Worm (Caenorhabditis elegans) whole organism, L1 larva: ENCODE measurements around the gene chc-1.

Experiments
- C04F5.9 ChIP-seq: sonication (generic microtip); optimal IDR thresholded peaks from 2 replicates; lab custom pipeline; 2016; ENCODE audit warnings: missing genetic modification characterization, missing compliant biosample characterization
- C16A3.4 ChIP-seq: fragments of 150-350 bp; optimal IDR thresholded peaks from 2 replicates; lab custom pipeline; 2014; ENCODE audit warnings: missing biosample characterization, missing genetic modification characterization
- C34B4.2 ChIP-seq: sonication (generic microtip); optimal IDR thresholded peaks from 2 replicates; lab custom pipeline; 2017; ENCODE audit warnings: mild to moderate bottlenecking, missing genetic modification characterization, missing compliant biosample characterization
- F16B12.6 ChIP-seq: fragments of 150-350 bp; optimal IDR thresholded peaks from 2 replicates; lab custom pipeline; 2014; ENCODE audit warnings: missing biosample characterization, missing genetic modification characterization
- aha-1 ChIP-seq: fragments of 150-350 bp; optimal IDR thresholded peaks from 2 replicates; lab custom pipeline; 2014; ENCODE audit warnings: missing biosample characterization, missing genetic modification characterization
- alr-1 ChIP-seq: fragments of 200-800 bp; sonication (Bioruptor generic); optimal IDR thresholded peaks from 2 replicates; lab custom pipeline; 2018; ENCODE audit warnings: borderline replicate concordance, mild to moderate bottlenecking, missing genetic modification characterization, missing compliant biosample characterization
- blmp-1 ChIP-seq: fragments of 150-350 bp; optimal IDR thresholded peaks from 2 replicates; lab custom pipeline; 2014; ENCODE audit warnings: missing biosample characterization, missing genetic modification characterization
- ceh-63 ChIP-seq: fragments of 200-800 bp; sonication (Bioruptor generic); optimal IDR thresholded peaks from 2 replicates; lab custom pipeline; 2018; ENCODE audit warnings: mild to moderate bottlenecking, missing genetic modification characterization, missing compliant biosample characterization
- dpl-1 ChIP-seq, 3 experiments: fragments of 150-350 bp in 2 of 3; sonication (generic microtip) in 1 of 3; optimal IDR thresholded peaks; 2 replicates each; lab custom pipeline; 2014 to 2017; ENCODE audit warnings: missing biosample characterization in 3 of 3, missing genetic modification characterization in 3 of 3, missing genetic modification reagents in 3 of 3
- dsc-1 ChIP-seq: sonication (generic microtip); optimal IDR thresholded peaks from 2 replicates; lab custom pipeline; 2016; ENCODE audit warnings: mild to moderate bottlenecking, missing genetic modification characterization, missing compliant biosample characterization
- efl-1 ChIP-seq, 4 experiments: fragments of 150-350 bp; optimal IDR thresholded peaks in 3 of 4; peaks in 1 of 4; 1 replicate in 1 of 4; 2 replicates in 3 of 4; lab custom pipeline; 2014; ENCODE audit warnings: missing biosample characterization in 2 of 4, missing genetic modification characterization in 2 of 4, missing genetic modification reagents in 2 of 4
- efl-3 ChIP-seq: fragments of 200-800 bp; sonication (Bioruptor generic); optimal IDR thresholded peaks from 2 replicates; lab custom pipeline; 2018; ENCODE audit warnings: mild to moderate bottlenecking, missing genetic modification characterization, missing compliant biosample characterization
- egl-13 ChIP-seq: sonication (generic microtip); optimal IDR thresholded peaks from 2 replicates; lab custom pipeline; 2016; ENCODE audit warnings: missing genotype, missing genetic modification reagents, missing genetic modification characterization, missing compliant biosample characterization
- elt-3 ChIP-seq, 6 experiments: fragments of 150-350 bp in 1 of 6; sonication (generic microtip); optimal IDR thresholded peaks; 2 replicates each; lab custom pipeline; 2017 to 2018; ENCODE audit warnings: missing biosample characterization in 6 of 6, missing genetic modification characterization in 6 of 6, inconsistent platforms in 1 of 6
- ets-5 ChIP-seq: fragments of 200-800 bp; sonication (Bioruptor generic); IDR thresholded peaks from 2 replicates; pipeline ENCODE4 v1.3.6; 2022; ENCODE audit warnings: missing genetic modification characterization, missing compliant biosample characterization
- fkh-10 ChIP-seq: sonication (generic microtip); optimal IDR thresholded peaks from 2 replicates; lab custom pipeline; 2017; ENCODE audit warnings: missing biosample characterization, missing genetic modification reagents, missing genetic modification characterization
- fkh-8 ChIP-seq: sonication (generic microtip); optimal IDR thresholded peaks from 2 replicates; lab custom pipeline; 2016; ENCODE audit warnings: mild to moderate bottlenecking, missing genetic modification characterization, missing compliant biosample characterization
- fos-1 ChIP-seq: fragments of 150-350 bp; optimal IDR thresholded peaks from 2 replicates; lab custom pipeline; 2014; ENCODE audit warnings: missing biosample characterization, missing genetic modification characterization
- hlh-17 ChIP-seq: fragments of 200-800 bp; sonication (Bioruptor generic); optimal IDR thresholded peaks from 2 replicates; lab custom pipeline; 2018; ENCODE audit warnings: missing genetic modification characterization, mild to moderate bottlenecking, missing compliant biosample characterization, moderate library complexity, borderline replicate concordance
- hlh-4 ChIP-seq: sonication (generic microtip); optimal IDR thresholded peaks from 2 replicates; lab custom pipeline; 2016; ENCODE audit warnings: mild to moderate bottlenecking, missing genetic modification characterization, missing compliant biosample characterization
- irx-1 ChIP-seq: sonication (generic microtip); optimal IDR thresholded peaks from 2 replicates; lab custom pipeline; 2016; ENCODE audit warnings: missing genetic modification characterization, missing compliant biosample characterization
- jun-1 ChIP-seq: fragments of 150-350 bp; optimal IDR thresholded peaks from 2 replicates; lab custom pipeline; 2014; ENCODE audit warnings: missing biosample characterization, missing genetic modification reagents, missing genetic modification characterization
- lir-3 ChIP-seq: sonication (generic microtip); optimal IDR thresholded peaks from 2 replicates; lab custom pipeline; 2016; ENCODE audit warnings: mild to moderate bottlenecking, missing genetic modification characterization, moderate library complexity, missing compliant biosample characterization; ENCODE audit not compliant: poor library complexity
- lsy-2 ChIP-seq, 2 experiments: fragments of 150-350 bp; optimal IDR thresholded peaks; 2 replicates each; lab custom pipeline; 2014; ENCODE audit warnings: missing biosample characterization in 2 of 2, missing genetic modification characterization in 2 of 2
- mdl-1 ChIP-seq, 2 experiments: fragments of 150-350 bp; optimal IDR thresholded peaks; 2 replicates each; lab custom pipeline; 2014 to 2017; ENCODE audit warnings: missing biosample characterization in 2 of 2, missing genetic modification characterization in 2 of 2, inconsistent platforms in 1 of 2
- mep-1 ChIP-seq: fragments of 150-350 bp; optimal IDR thresholded peaks from 2 replicates; lab custom pipeline; 2014; ENCODE audit warnings: missing biosample characterization, missing genetic modification characterization
- nhr-11 ChIP-seq: fragments of 150-350 bp; optimal IDR thresholded peaks from 2 replicates; lab custom pipeline; 2014; ENCODE audit warnings: missing biosample characterization, missing genetic modification characterization
- nhr-20 ChIP-seq: sonication (generic microtip); optimal IDR thresholded peaks from 2 replicates; lab custom pipeline; 2016; ENCODE audit warnings: mild to moderate bottlenecking, missing genetic modification characterization, missing compliant biosample characterization
- nhr-47 ChIP-seq: sonication (generic microtip); optimal IDR thresholded peaks from 2 replicates; lab custom pipeline; 2016; ENCODE audit warnings: mild to moderate bottlenecking, missing genetic modification characterization, moderate library complexity, missing compliant biosample characterization
- nhr-71 ChIP-seq: sonication (generic microtip); optimal IDR thresholded peaks from 2 replicates; lab custom pipeline; 2016; ENCODE audit warnings: mild to moderate bottlenecking, missing genetic modification characterization, moderate library complexity, missing compliant biosample characterization
- nhr-77 ChIP-seq: fragments of 150-350 bp; optimal IDR thresholded peaks from 2 replicates; lab custom pipeline; 2014; ENCODE audit warnings: missing biosample characterization, missing genetic modification characterization
- nhr-85 ChIP-seq: sonication (generic microtip); peaks from one replicate; lab custom pipeline; 2016; ENCODE audit warnings: missing genetic modification characterization, inconsistent platforms, missing compliant biosample characterization
- nhr-90 ChIP-seq: sonication (generic microtip); optimal IDR thresholded peaks from 2 replicates; lab custom pipeline; 2016; ENCODE audit warnings: mild to moderate bottlenecking, missing genetic modification characterization, missing compliant biosample characterization; ENCODE audit not compliant: poor library complexity
- pax-3 ChIP-seq: fragments of 200-800 bp; sonication (Bioruptor generic); optimal IDR thresholded peaks from 2 replicates; lab custom pipeline; 2018; ENCODE audit warnings: mild to moderate bottlenecking, missing genetic modification characterization, moderate library complexity, missing compliant biosample characterization
- rnt-1 ChIP-seq: sonication (generic microtip); optimal IDR thresholded peaks from 2 replicates; lab custom pipeline; 2016; ENCODE audit warnings: mild to moderate bottlenecking, missing genetic modification characterization, moderate library complexity, missing compliant biosample characterization
- skn-1 ChIP-seq: fragments of 150-350 bp; optimal IDR thresholded peaks from 2 replicates; lab custom pipeline; 2014; ENCODE audit warnings: missing biosample characterization, missing genetic modification characterization
- snpc-4 ChIP-seq: fragments of 150-350 bp; optimal IDR thresholded peaks from 2 replicates; lab custom pipeline; 2014; ENCODE audit warnings: missing biosample characterization, missing genetic modification characterization
- snu-23 ChIP-seq: sonication (generic microtip); optimal IDR thresholded peaks from 2 replicates; lab custom pipeline; 2016; ENCODE audit warnings: missing genetic modification characterization, missing compliant biosample characterization
- sox-4 ChIP-seq: sonication (generic microtip); optimal IDR thresholded peaks from 2 replicates; lab custom pipeline; 2016; ENCODE audit warnings: missing genetic modification characterization, missing compliant biosample characterization
- sup-37 ChIP-seq: fragments of 200-800 bp; sonication (Bioruptor generic); optimal IDR thresholded peaks from 2 replicates; lab custom pipeline; 2018; ENCODE audit warnings: mild to moderate bottlenecking, missing genetic modification characterization, missing compliant biosample characterization
- swsn-7 ChIP-seq: sonication (generic microtip); optimal IDR thresholded peaks from 2 replicates; lab custom pipeline; 2016; ENCODE audit warnings: missing genetic modification characterization, missing compliant biosample characterization
- tbx-2 ChIP-seq: sonication (generic microtip); optimal IDR thresholded peaks from 2 replicates; lab custom pipeline; 2016; ENCODE audit warnings: missing genetic modification characterization, missing compliant biosample characterization
- unc-86 ChIP-seq: sonication (generic microtip); optimal IDR thresholded peaks from 2 replicates; lab custom pipeline; 2016; ENCODE audit warnings: missing genetic modification characterization, missing compliant biosample characterization
- unc-98 ChIP-seq: fragments of 200-800 bp; sonication (Bioruptor generic); IDR thresholded peaks from 2 replicates; pipeline ENCODE4 v1.3.6; 2022; ENCODE audit warnings: missing genetic modification characterization, missing compliant biosample characterization
- ztf-4 ChIP-seq: fragments of 150-350 bp; optimal IDR thresholded peaks from 2 replicates; lab custom pipeline; 2014; ENCODE audit warnings: missing biosample characterization, missing genetic modification characterization

chc-1 gene

DNA sequence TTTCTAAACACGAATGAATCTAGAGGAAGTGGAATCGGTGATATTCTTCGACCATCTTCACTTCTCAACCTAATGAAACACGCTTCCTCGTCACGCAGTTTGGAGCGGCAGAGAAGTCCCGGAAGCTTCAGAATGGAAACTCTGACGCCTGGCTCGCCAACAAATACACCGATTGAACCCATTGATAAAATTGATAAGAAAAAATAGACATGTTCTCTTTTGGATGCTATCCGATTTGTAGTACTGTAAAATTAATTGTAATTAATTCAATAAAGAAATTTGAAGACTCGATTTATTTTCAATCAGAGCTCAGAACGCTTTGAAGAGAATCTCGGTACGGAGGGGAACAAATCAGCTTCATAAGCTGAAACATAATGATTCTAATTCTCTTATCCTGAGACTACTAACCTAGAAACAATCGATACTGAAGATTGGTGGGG, 10.9 kb downstream of the chc-1 start (continued):
- TF ChIP-seq sox-4 (tag; lab: Kevin White, UChicago), result no peak
- peak; percentile 59 for TF ChIP-seq pax-3 (tag; lab: Kevin White, UChicago)
- TF ChIP-seq sup-37 (GFP tag; lab: Kevin White, UChicago), result peak; percentile 38

DNA sequence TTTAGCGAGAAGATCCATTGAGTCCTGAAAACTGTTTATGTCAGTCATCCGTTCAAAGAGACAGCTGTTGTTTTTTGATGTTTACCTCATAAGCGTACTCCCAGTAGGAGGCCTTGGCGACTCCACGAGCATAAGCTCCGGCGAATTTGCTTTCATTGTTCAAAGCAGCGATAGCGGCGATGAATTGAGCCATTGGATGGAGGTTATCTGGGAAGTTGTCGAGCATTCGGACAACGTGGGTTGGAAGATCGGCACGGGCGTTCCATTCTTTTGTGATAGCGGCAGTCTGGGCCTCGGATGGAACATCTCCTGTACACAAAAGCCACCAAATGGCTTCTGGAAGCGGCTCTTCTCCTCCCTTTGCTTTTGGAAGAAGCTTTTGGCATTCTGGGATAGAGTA, 12.3 kb downstream of the chc-1 start:
- TF ChIP-seq egl-13 (tag; lab: Kevin White, UChicago) (no peak), efl-1 (optimal IDR thresholded peaks at IDR 0.05; lab: Kevin White, UChicago) (no peak), efl-1 (GFP tag; optimal IDR thresholded peaks at IDR 0.05 in 1 of 2; lab: Kevin White, UChicago) (peak in 1 of 2 experiments; percentile 94)

DNA sequence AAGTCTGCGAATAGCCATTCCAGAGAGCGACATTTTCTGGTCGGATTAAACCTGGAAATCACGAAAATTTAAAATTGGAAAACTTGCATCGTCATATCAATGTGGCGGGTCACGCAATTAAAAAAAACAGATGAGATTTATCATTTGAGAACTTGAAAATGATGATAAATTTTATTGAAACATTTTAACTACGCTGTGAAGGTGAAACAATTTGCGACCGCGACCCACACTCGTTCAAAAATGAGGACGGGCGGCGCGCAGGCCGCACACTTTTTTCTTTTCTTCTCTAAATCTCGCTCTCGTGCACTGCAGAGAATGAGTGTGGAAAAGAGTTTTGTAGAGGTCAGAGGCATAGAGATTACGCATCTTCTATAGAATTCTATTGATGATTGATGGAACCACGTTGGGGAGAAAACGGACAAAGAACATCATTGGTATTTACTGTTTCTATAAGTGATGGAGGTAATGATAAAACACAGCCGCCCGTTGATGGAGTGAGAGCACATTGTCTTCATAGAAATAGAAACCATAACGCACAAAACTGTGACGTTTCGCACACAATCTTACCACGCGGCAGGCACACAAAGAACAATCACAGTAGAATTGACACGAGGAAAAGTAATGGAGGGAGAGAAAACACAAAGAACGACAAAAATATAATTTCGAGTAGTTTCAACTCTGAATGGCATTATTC, 13.1 kb downstream of the chc-1 start, which contains the start of gene cts-1:
cts-1 (minus strand) TSS at position 51 of the 694 bp plus-strand sequence.
- no peak for TF ChIP-seq sox-4 (tag; lab: Kevin White, UChicago)
- TF ChIP-seq nhr-77, result peak; percentile 86
- peak; percentile 79 for TF ChIP-seq fkh-8
- TF ChIP-seq nhr-90 (tag; lab: Kevin White, UChicago), result peak; percentile 79
- TF ChIP-seq pax-3 (tag; lab: Kevin White, UChicago), result peak; percentile 25
- TF ChIP-seq hlh-17 (GFP tag; lab: Kevin White, UChicago), result no peak
- TF ChIP-seq C04F5.9 (tag; lab: Kevin White, UChicago), result peak; percentile 23
- peak; percentile 87 for TF ChIP-seq blmp-1 (tag; lab: Kevin White, UChicago)
- no peak for TF ChIP-seq alr-1 (tag; lab: Kevin White, UChicago)
- TF ChIP-seq dsc-1 (tag; lab: Kevin White, UChicago), result peak; percentile 12
- no peak for TF ChIP-seq hlh-4 (tag; lab: Kevin White, UChicago)
- peak; percentile 23 for TF ChIP-seq fkh-10 (GFP tag; lab: Kevin White, UChicago)
- TF ChIP-seq C34B4.2 (tag; lab: Kevin White, UChicago), result peak; percentile 84
- peak; percentile 28 to 94 for TF ChIP-seq mdl-1 (tag; optimal IDR thresholded peaks at IDR 0.05; lab: Kevin White, UChicago)
- peak; percentile 21 for TF ChIP-seq aha-1 (tag; lab: Kevin White, UChicago)
- TF ChIP-seq ets-5 (GFP tag; lab: Robert Waterston, UW), result no peak
- no peak for TF ChIP-seq jun-1
- TF ChIP-seq unc-86 (tag; lab: Kevin White, UChicago), result no peak
- TF ChIP-seq ceh-63 (GFP tag; lab: Kevin White, UChicago), result no peak
- peak; percentile 72 to 73 for TF ChIP-seq efl-1 (optimal IDR thresholded peaks at IDR 0.05; lab: Kevin White, UChicago)
- TF ChIP-seq efl-1 (GFP tag; optimal IDR thresholded peaks at IDR 0.05 in 1 of 2; lab: Kevin White, UChicago), result peak; percentile 50 to 93
- peak; percentile 92 for TF ChIP-seq nhr-71 (tag; lab: Kevin White, UChicago)
- TF ChIP-seq nhr-47 (tag; lab: Kevin White, UChicago), result peak; percentile 76
- peak; percentile 81 for TF ChIP-seq mep-1 (tag; lab: Kevin White, UChicago)
- TF ChIP-seq ztf-4, result peak; percentile 64
- no peak for TF ChIP-seq unc-98 (GFP tag; lab: Robert Waterston, UW)
- peak; percentile 10 for TF ChIP-seq nhr-11 (tag; lab: Kevin White, UChicago)
- peak; percentile 75 for TF ChIP-seq skn-1 (tag; lab: Kevin White, UChicago)
- TF ChIP-seq swsn-7 (tag; lab: Kevin White, UChicago), result peak; percentile 73
- TF ChIP-seq F16B12.6, result peak; percentile 43
- peak; percentile 78 to 95 for TF ChIP-seq lsy-2 (tag; optimal IDR thresholded peaks at IDR 0.05; lab: Kevin White, UChicago)
- peak; percentile 89 for TF ChIP-seq snu-23
- peak; percentile 65 for TF ChIP-seq C16A3.4 (tag; lab: Kevin White, UChicago)
- TF ChIP-seq nhr-20 (tag; lab: Kevin White, UChicago), result peak; percentile 92
- TF ChIP-seq fos-1, result no peak
- TF ChIP-seq snpc-4 (tag; lab: Kevin White, UChicago), result peak; percentile 30
- TF ChIP-seq nhr-85 (tag; lab: Kevin White, UChicago), result peak; percentile 94
- no peak for TF ChIP-seq efl-3
- peak; percentile 74 for TF ChIP-seq tbx-2 (tag; lab: Kevin White, UChicago)
- TF ChIP-seq rnt-1 (tag; lab: Kevin White, UChicago), result peak; percentile 85
- peak in 5 of 6 experiments; percentile 18 to 68 (median 66) for TF ChIP-seq elt-3 (tag; optimal IDR thresholded peaks at IDR 0.05; lab: Kevin White, UChicago)
- TF ChIP-seq irx-1, result peak; percentile 59
- peak; percentile 66 for TF ChIP-seq lir-3
- TF ChIP-seq dpl-1 (GFP tag; optimal IDR thresholded peaks at IDR 0.05; lab: Kevin White, UChicago), result peak; percentile 41 to 60 (median 53)
